Fruit fly (Drosophila melanogaster) whole organism, adult: ENCODE results near the gene CG32428.

Source experiments
- CG11617 ChIP-seq: fragments of 200-800 bp; sonication (Bioruptor generic); optimal IDR thresholded peaks from 2 replicates; lab custom pipeline; 2017; ENCODE audit warnings: mild to moderate bottlenecking, missing biosample characterization, missing genetic modification reagents, missing genetic modification characterization
- CG12768 ChIP-seq: fragments of 200-800 bp; sonication (Bioruptor generic); optimal IDR thresholded peaks from 2 replicates; lab custom pipeline; 2017; ENCODE audit warnings: missing biosample characterization, missing genetic modification characterization, mild to moderate bottlenecking, moderate library complexity, missing genetic modification reagents
- CG14711 ChIP-seq: fragments of 200-800 bp; sonication (Bioruptor generic); optimal IDR thresholded peaks from 2 replicates; lab custom pipeline; 2018; ENCODE audit warnings: missing biosample characterization, mild to moderate bottlenecking, missing genetic modification characterization, moderate library complexity
- CG1620 ChIP-seq: fragments of 200-800 bp; sonication (Bioruptor generic); optimal IDR thresholded peaks from 2 replicates; lab custom pipeline; 2016; ENCODE audit warnings: missing biosample characterization, missing genetic modification characterization
- CG33017 ChIP-seq: fragments of 200-800 bp; sonication (Bioruptor generic); optimal IDR thresholded peaks from 2 replicates; lab custom pipeline; 2018; ENCODE audit warnings: missing biosample characterization, mild to moderate bottlenecking, missing genetic modification characterization, moderate library complexity
- CG5204 ChIP-seq: fragments of 200-800 bp; sonication (Bioruptor generic); optimal IDR thresholded peaks from 2 replicates; lab custom pipeline; 2016; ENCODE audit warnings: missing biosample characterization, missing genetic modification characterization
- CG7045 ChIP-seq: fragments of 200-800 bp; sonication (Bioruptor generic); optimal IDR thresholded peaks from 2 replicates; lab custom pipeline; 2017; ENCODE audit warnings: missing biosample characterization, mild to moderate bottlenecking, missing genetic modification characterization
- CG7101 ChIP-seq: fragments of 200-800 bp; sonication (Bioruptor generic); optimal IDR thresholded peaks from 2 replicates; lab custom pipeline; 2018; ENCODE audit warnings: missing biosample characterization, mild to moderate bottlenecking, missing genetic modification characterization, moderate library complexity
- Clk ChIP-seq: fragments of 200-800 bp; sonication (Bioruptor generic); optimal IDR thresholded peaks from 2 replicates; lab custom pipeline; 2017; ENCODE audit warnings: missing biosample characterization, missing genetic modification characterization
- Crg-1 ChIP-seq: fragments of 200-800 bp; sonication (Bioruptor generic); optimal IDR thresholded peaks from 2 replicates; lab custom pipeline; 2016; ENCODE audit warnings: missing biosample characterization, missing genetic modification characterization
- Hr96 ChIP-seq: fragments of 200-800 bp; sonication (Bioruptor generic); optimal IDR thresholded peaks from 2 replicates; lab custom pipeline; 2016; ENCODE audit warnings: missing biosample characterization, missing genetic modification characterization
- Mnt ChIP-seq: fragments of 200-800 bp; sonication (Bioruptor generic); optimal IDR thresholded peaks from 2 replicates; lab custom pipeline; 2016; ENCODE audit warnings: missing biosample characterization, mild to moderate bottlenecking, missing genetic modification characterization
- bab1 ChIP-seq: fragments of 200-800 bp; sonication (Bioruptor generic); optimal IDR thresholded peaks from 3 replicates; lab custom pipeline; 2019; ENCODE audit warnings: missing biosample characterization, mild to moderate bottlenecking, missing genetic modification characterization, moderate library complexity
- cic ChIP-seq: fragments of 200-800 bp; sonication (Bioruptor generic); optimal IDR thresholded peaks from 2 replicates; lab custom pipeline; 2017; ENCODE audit warnings: missing biosample characterization, mild to moderate bottlenecking, missing genetic modification characterization, moderate library complexity
- cnc ChIP-seq, 2 experiments: fragments of >200 bp; optimal IDR thresholded peaks; 2 replicates each; lab custom pipeline; 2017
- kay ChIP-seq: fragments of 200-800 bp; sonication (Bioruptor generic); peaks from one replicate; lab custom pipeline; 2016; ENCODE audit warnings: missing biosample characterization, missing genetic modification characterization, borderline replicate concordance
- ovo ChIP-seq: fragments of 200-800 bp; sonication (Bioruptor generic); optimal IDR thresholded peaks from 2 replicates; lab custom pipeline; 2016; ENCODE audit warnings: missing biosample characterization, missing genetic modification characterization
- pad ChIP-seq: fragments of 200-800 bp; sonication (Bioruptor generic); optimal IDR thresholded peaks from 3 replicates; lab custom pipeline; 2017; ENCODE audit warnings: missing biosample characterization, missing genetic modification characterization, mild to moderate bottlenecking, moderate library complexity, missing genetic modification reagents
- tj ChIP-seq: fragments of 200-800 bp; sonication (Bioruptor generic); optimal IDR thresholded peaks from 3 replicates; lab custom pipeline; 2017; ENCODE audit warnings: missing biosample characterization, mild to moderate bottlenecking, missing genetic modification characterization, moderate library complexity
- toe ChIP-seq: fragments of 200-800 bp; sonication (Bioruptor generic); optimal IDR thresholded peaks from 2 replicates; lab custom pipeline; 2016; ENCODE audit warnings: missing biosample characterization, missing genetic modification characterization

CG32428 gene

DNA sequence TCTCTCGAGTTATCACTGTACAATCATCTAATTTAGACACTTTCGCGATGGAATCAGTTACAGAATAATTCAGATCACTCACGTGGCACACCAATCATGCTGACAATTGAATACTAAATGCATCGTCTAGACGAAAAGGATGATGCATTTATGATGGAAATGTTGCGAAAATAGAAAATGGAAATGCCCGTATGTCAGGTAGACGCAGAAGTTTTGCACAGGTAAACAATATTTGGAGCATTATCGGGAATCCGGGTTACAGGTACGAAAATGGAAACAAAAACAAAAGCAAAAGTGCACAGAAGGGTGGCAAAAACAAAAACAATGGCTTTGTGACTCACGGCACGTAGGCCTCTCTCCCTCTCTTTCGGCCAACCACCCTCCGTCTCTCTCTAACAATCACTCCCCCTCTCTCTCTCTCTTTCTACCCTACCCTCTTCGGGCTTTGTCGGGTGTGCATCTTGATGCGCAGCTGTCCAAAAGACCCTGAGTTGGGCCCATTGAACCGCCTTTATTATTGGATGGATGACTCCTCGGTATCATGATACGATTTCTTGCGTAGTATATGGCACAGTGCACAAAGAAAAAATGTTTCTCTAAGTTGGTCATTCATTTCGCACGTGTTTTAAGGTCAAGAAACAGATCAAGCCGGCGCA, 43.8 kb upstream of the CG32428 start:
- TF ChIP-seq tj (GFP tag; lab: Kevin White, UChicago) = peak; percentile 67
- no peak for TF ChIP-seq Crg-1 (GFP tag; lab: Kevin White, UChicago)
- TF ChIP-seq Mnt (GFP tag; lab: Kevin White, UChicago) = peak; percentile 32
- no peak for TF ChIP-seq CG7045 (GFP tag; lab: Kevin White, UChicago)
- TF ChIP-seq CG7101 (tag; lab: Kevin White, UChicago) = no peak
- TF ChIP-seq CG12768 (GFP tag; lab: Kevin White, UChicago) = no peak
- TF ChIP-seq ovo (GFP tag; lab: Kevin White, UChicago) = no peak
- no peak for TF ChIP-seq CG14711
- TF ChIP-seq pad (GFP tag; lab: Kevin White, UChicago) = peak; percentile 2
- no peak for TF ChIP-seq CG33017 (tag; lab: Kevin White, UChicago)
- peak; percentile 51 for TF ChIP-seq cic (GFP tag; lab: Kevin White, UChicago)
- TF ChIP-seq CG1620 = no peak
- no peak for TF ChIP-seq CG5204
- TF ChIP-seq cnc (optimal IDR thresholded peaks at IDR 0.05; lab: Kevin White, UChicago) = no peak
- no peak for TF ChIP-seq Hr96
- TF ChIP-seq kay (GFP tag; lab: Kevin White, UChicago) = no peak
- no peak for TF ChIP-seq toe (GFP tag; lab: Kevin White, UChicago)

DNA sequence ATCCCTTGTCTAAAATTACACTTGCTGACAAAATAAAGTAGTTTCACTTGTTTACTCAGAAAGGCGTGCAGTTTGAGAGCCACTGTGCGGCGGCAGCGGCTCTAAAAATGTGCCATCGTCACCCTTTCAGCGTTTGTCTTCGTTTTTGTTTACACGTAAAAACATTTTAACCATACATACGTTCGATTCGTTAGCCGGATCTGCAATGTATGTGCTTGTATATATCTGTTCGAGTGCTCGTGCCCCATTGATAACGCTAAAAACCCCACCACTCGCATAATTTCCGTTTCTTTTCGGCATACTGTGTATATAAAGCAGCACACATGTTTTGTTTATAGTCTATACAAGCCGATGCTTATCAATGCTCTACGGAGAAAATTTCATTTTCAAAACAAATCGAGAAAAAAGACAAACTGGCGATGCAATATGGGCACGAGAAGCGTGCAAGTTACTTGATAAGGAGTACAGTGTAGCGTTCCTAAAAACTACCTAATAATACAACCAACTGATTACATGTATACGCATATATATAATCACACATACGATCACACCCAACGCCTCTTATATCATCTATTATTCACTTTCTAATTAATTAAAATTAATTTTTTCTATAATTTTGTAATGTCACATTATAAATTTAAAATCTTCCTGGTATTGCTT, 43.1 kb upstream of the CG32428 start:
- TF ChIP-seq tj (GFP tag; lab: Kevin White, UChicago) (no peak), CG11617 (GFP tag; lab: Kevin White, UChicago) (peak; percentile 76), Mnt (GFP tag; lab: Kevin White, UChicago) (peak; percentile 70), CG7101 (tag; lab: Kevin White, UChicago) (peak; percentile 88), Crg-1 (GFP tag; lab: Kevin White, UChicago) (no peak), CG5204 (no peak), pad (GFP tag; lab: Kevin White, UChicago) (peak; percentile 46), CG7045 (GFP tag; lab: Kevin White, UChicago) (peak; percentile 63), CG33017 (tag; lab: Kevin White, UChicago) (peak; percentile 88), kay (GFP tag; lab: Kevin White, UChicago) (peak; percentile 76), CG14711 (peak; percentile 81), cic (GFP tag; lab: Kevin White, UChicago) (peak; percentile 82), bab1 (GFP tag; lab: Kevin White, UChicago) (peak; percentile 34), Clk (GFP tag; lab: Kevin White, UChicago) (peak; percentile 26), ovo (GFP tag; lab: Kevin White, UChicago) (peak; percentile 24), CG12768 (GFP tag; lab: Kevin White, UChicago) (peak; percentile 53), toe (GFP tag; lab: Kevin White, UChicago) (no peak)

DNA sequence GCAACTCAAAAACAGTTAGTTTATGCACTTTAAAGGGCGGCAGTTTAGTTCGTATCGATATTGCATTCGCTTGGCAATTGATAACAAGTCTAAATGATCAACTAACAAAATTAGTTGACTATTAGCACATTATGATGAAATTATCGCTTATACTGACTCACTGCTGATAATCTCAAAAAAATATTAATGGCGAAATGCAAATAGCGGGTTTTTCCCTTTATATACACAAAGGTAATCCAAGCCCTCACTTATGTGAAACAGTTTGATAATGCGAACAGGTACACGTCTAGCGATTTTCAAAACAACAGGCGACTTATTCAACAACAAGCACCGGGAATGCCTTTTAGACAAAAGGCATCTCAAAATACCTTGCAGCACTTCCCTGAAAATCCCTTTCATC, 40.6 kb upstream of the CG32428 start:
- TF ChIP-seq cic (GFP tag; lab: Kevin White, UChicago) (peak; percentile 24), kay (GFP tag; lab: Kevin White, UChicago) (peak; percentile 90), CG12768 (GFP tag; lab: Kevin White, UChicago) (no peak), Crg-1 (GFP tag; lab: Kevin White, UChicago) (no peak), Hr96 (no peak)

DNA sequence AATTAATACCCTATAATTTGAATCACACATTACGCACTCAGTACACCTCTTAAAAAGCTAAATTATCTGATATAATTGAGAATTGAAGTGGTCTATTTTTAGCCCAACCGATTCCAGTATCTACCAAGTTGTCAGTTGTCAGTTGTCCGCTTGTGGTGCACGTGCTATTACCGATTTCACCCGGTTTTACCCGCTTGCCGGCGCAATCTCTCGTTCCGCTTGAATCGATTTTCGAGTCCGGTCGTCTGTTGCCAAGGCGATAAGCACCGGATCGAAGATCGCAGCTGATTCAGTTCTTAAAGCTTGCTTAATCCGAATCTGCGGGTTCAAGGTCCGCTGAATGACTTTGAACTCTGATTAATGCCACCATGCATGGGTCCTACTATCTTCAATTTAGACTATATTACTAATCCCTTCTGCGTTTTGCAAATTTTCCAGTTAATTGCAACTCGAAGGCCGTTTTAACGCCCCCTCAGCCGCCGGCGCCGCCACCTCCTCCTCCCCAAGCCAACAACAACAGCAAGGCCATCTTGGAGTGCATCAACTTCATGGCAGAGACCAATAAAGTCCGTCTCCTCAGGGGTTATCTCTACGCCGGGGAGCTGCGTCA, 38.1 kb upstream of the CG32428 start:
- TF ChIP-seq CG14711 (no peak), kay (GFP tag; lab: Kevin White, UChicago) (peak; percentile 79), tj (GFP tag; lab: Kevin White, UChicago) (no peak), Mnt (GFP tag; lab: Kevin White, UChicago) (peak; percentile 10)

DNA sequence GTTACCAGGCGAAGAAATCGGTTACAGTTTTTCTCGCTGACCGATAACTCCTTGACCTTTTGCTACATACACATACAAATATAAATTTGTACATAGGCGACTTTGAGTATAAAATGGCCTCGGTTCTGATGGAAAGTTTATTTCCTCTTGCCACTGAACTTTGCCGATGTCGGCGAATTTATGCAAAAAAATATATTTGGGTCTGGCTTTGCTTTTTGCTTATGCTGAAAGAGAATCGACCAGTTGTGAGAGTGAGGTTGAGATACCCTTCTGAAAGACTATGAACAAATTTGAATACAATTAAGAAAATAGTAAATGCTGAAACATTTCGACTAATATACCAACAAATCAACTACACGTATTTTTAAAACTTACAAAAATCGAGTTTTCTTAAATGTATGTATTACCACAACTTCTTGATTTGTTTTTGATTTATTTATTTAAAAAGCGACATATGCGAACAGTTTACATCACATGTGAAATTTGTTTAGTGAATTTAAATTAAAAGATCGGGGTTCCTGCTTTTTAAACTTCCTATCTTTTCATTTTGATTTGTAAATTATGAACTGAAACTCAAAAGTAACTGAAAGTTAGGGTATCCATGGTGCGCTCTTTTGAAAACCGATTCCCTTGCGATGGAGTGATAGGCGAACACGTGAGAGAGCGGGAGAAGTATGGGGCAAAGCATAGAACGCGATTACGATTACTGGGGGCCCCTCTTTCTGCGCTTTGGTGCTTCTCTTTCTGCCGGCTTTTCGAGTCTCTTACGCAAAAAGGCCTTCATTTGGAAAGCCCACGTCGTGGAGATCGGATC, 35.8 kb upstream of the CG32428 start:
- TF ChIP-seq bab1 (GFP tag; lab: Kevin White, UChicago) (peak; percentile 84), CG33017 (tag; lab: Kevin White, UChicago) (peak; percentile 69), tj (GFP tag; lab: Kevin White, UChicago) (peak; percentile 93), pad (GFP tag; lab: Kevin White, UChicago) (peak; percentile 75), cic (GFP tag; lab: Kevin White, UChicago) (peak; percentile 51), CG14711 (peak; percentile 57), Clk (GFP tag; lab: Kevin White, UChicago) (peak; percentile 49), CG7045 (GFP tag; lab: Kevin White, UChicago) (peak; percentile 74), Crg-1 (GFP tag; lab: Kevin White, UChicago) (peak; percentile 32), toe (GFP tag; lab: Kevin White, UChicago) (peak; percentile 45), Mnt (GFP tag; lab: Kevin White, UChicago) (peak; percentile 65), CG11617 (GFP tag; lab: Kevin White, UChicago) (peak; percentile 90), CG12768 (GFP tag; lab: Kevin White, UChicago) (peak; percentile 50), kay (GFP tag; lab: Kevin White, UChicago) (no peak), Hr96 (peak; percentile 67), CG7101 (tag; lab: Kevin White, UChicago) (peak; percentile 70), ovo (GFP tag; lab: Kevin White, UChicago) (no peak), CG1620 (peak; percentile 38), CG5204 (peak; percentile 79), cnc (optimal IDR thresholded peaks at IDR 0.05; lab: Kevin White, UChicago) (no peak)
